Worm (Caenorhabditis elegans): ENCODE measurements around the gene dsl-2.

ce11 chrIV:1204870-1205269, at the start of gene dsl-2:
- no peak for TF ChIP-seq snpc-4 (tag; optimal IDR thresholded peaks at IDR 0.05)
- TF ChIP-seq nhr-28 (tag; optimal IDR thresholded peaks at IDR 0.05), result no peak
- no peak for TF ChIP-seq lin-32 (GFP tag; optimal IDR thresholded peaks at IDR 0.05)
- TF ChIP-seq ham-2 (GFP tag; optimal IDR thresholded peaks at IDR 0.05), result no peak
